Worm (Caenorhabditis elegans) whole organism, mixed stage, embryonic: Measurements from ENCODE around the gene B0024.3.

Experiments
- blmp-1 ChIP-seq: fragments of 150-350 bp; optimal IDR thresholded peaks from 2 replicates; lab custom pipeline; 2014; ENCODE audit warnings: missing biosample characterization, missing genetic modification characterization
- ceh-43 ChIP-seq: fragments of 200-800 bp; sonication (Bioruptor generic); optimal IDR thresholded peaks from 2 replicates; lab custom pipeline; 2018; ENCODE audit warnings: mild to moderate bottlenecking, missing genetic modification characterization, moderate library complexity, missing compliant biosample characterization
- ceh-83 ChIP-seq: fragments of 200-800 bp; sonication (Bioruptor generic); optimal IDR thresholded peaks from 2 replicates; lab custom pipeline; 2018; ENCODE audit warnings: mild to moderate bottlenecking, missing genetic modification characterization, missing compliant biosample characterization
- ces-1 ChIP-seq: fragments of 150-350 bp; optimal IDR thresholded peaks from 2 replicates; lab custom pipeline; 2014; ENCODE audit warnings: missing biosample characterization, missing genetic modification reagents, missing genetic modification characterization
- lin-13 ChIP-seq: fragments of 150-350 bp; optimal IDR thresholded peaks from 2 replicates; lab custom pipeline; 2014; ENCODE audit warnings: missing biosample characterization, missing genetic modification characterization
- mab-5 ChIP-seq: fragments of 150-350 bp; optimal IDR thresholded peaks from 2 replicates; lab custom pipeline; 2014; ENCODE audit warnings: missing biosample characterization, missing genetic modification characterization
- nhr-2 ChIP-seq: fragments of 150-350 bp; optimal IDR thresholded peaks from 2 replicates; lab custom pipeline; 2014; ENCODE audit warnings: missing biosample characterization, missing genetic modification characterization
- nhr-237 ChIP-seq: fragments of 150-350 bp; optimal IDR thresholded peaks from 2 replicates; lab custom pipeline; 2014; ENCODE audit warnings: missing biosample characterization, missing genetic modification characterization
- snpc-4 ChIP-seq: fragments of 150-350 bp; optimal IDR thresholded peaks from 2 replicates; lab custom pipeline; 2014; ENCODE audit warnings: missing biosample characterization, missing genetic modification characterization
- sptf-1 ChIP-seq: sonication (generic microtip); optimal IDR thresholded peaks from 2 replicates; lab custom pipeline; 2017; ENCODE audit warnings: mild to moderate bottlenecking, missing genetic modification characterization, moderate library complexity, missing compliant biosample characterization
- unc-39 ChIP-seq: fragments of 150-350 bp; optimal IDR thresholded peaks from 2 replicates; lab custom pipeline; 2014; ENCODE audit warnings: missing biosample characterization, missing genetic modification characterization
- unc-62 ChIP-seq: fragments of 150-350 bp; optimal IDR thresholded peaks from 2 replicates; lab custom pipeline; 2014; ENCODE audit warnings: missing biosample characterization, missing genetic modification reagents, missing genetic modification characterization

DNA sequence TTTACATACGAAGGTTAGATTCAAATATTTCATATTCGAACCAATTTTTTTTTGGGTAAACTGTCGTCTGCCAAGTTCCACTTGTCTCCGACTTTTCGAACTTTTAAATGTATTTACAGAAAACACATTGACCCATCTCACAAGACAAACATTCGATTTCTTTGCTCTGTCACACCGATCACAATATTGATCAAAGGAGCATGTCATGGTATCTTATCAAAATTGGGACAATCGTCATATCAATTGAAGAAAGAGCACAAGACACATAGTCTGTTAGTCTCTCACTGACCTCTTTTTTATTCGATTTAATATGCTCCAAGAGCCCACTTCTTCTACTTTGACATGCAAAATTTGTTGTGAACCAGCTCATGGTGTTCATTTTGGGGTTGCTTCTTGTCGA is 31.3 kb upstream of the B0024.3 start, which contains the start of gene nhr-232:
- no peak for TF ChIP-seq lin-13 (tag; lab: Kevin White, UChicago)
- TF ChIP-seq ces-1 (GFP tag; lab: Kevin White, UChicago): no peak
- TF ChIP-seq ceh-43 (GFP tag; lab: Kevin White, UChicago): no peak
- TF ChIP-seq snpc-4 (tag; lab: Kevin White, UChicago): no peak
- no peak for TF ChIP-seq blmp-1
- no peak for TF ChIP-seq sptf-1 (tag; lab: Kevin White, UChicago)
- TF ChIP-seq nhr-237 (tag; lab: Kevin White, UChicago): no peak
- TF ChIP-seq nhr-2 (tag; lab: Kevin White, UChicago): no peak
- no peak for TF ChIP-seq unc-39 (tag; lab: Kevin White, UChicago)
- TF ChIP-seq mab-5 (tag; lab: Kevin White, UChicago): no peak
- no peak for TF ChIP-seq unc-62 (GFP tag; lab: Kevin White, UChicago)
- no peak for TF ChIP-seq ceh-83 (GFP tag; lab: Kevin White, UChicago)
